Worm (Caenorhabditis elegans) whole organism, early embryonic: ENCODE results near the gene let-653.

ENCODE experiments used
- F13C5.2 ChIP-seq: sonication (generic microtip); optimal IDR thresholded peaks from 2 replicates; lab custom pipeline; 2017; ENCODE audit warnings: mild to moderate bottlenecking, missing genetic modification characterization, inconsistent platforms, missing compliant biosample characterization
- ama-1 ChIP-seq: fragments of 150-350 bp; optimal IDR thresholded peaks from 2 replicates; lab custom pipeline; 2014
- ceh-13 ChIP-seq: fragments of 200-800 bp; sonication (Bioruptor generic); optimal IDR thresholded peaks from 2 replicates; lab custom pipeline; 2018; ENCODE audit warnings: mild to moderate bottlenecking, missing genetic modification characterization, missing compliant biosample characterization
- ets-7 ChIP-seq: sonication (generic microtip); optimal IDR thresholded peaks from 2 replicates; lab custom pipeline; 2016; ENCODE audit warnings: missing genotype, missing genetic modification characterization, missing compliant biosample characterization
- sea-1 ChIP-seq: fragments of 200-800 bp; sonication (Bioruptor generic); conservative IDR thresholded peaks from 2 replicates; pipeline ENCODE4 v1.3.6; 2022; ENCODE audit warnings: missing genetic modification characterization, missing compliant biosample characterization
- tbx-11 ChIP-seq: fragments of 200-800 bp; sonication (Bioruptor generic); IDR thresholded peaks from 2 replicates; pipeline ENCODE4 v1.3.6; 2022; ENCODE audit warnings: missing genetic modification characterization, missing compliant biosample characterization
- tbx-37 ChIP-seq: fragments of 200-800 bp; sonication (Bioruptor generic); conservative IDR thresholded peaks from 2 replicates; pipeline ENCODE4 v1.3.6; 2022; ENCODE audit warnings: missing genetic modification reagents, missing genetic modification characterization, missing compliant biosample characterization

- TF ChIP-seq ama-1 (lab: Kevin White, UChicago), result no peak
- TF ChIP-seq tbx-37, result no peak
- TF ChIP-seq sea-1 (GFP tag; lab: Robert Waterston, UW), result no peak
- no peak for TF ChIP-seq ceh-13 (GFP tag; lab: Kevin White, UChicago)
- no peak for TF ChIP-seq F13C5.2 (tag; lab: Kevin White, UChicago)
- no peak for TF ChIP-seq tbx-11 (GFP tag; lab: Robert Waterston, UW)
- no peak for TF ChIP-seq ets-7 (tag; lab: Kevin White, UChicago)
Observed at ce11 chrIV:11938554-11938953, 53.1 kb downstream of the let-653 start.
